Fruit fly (Drosophila melanogaster): ENCODE data around the gene Mcm10.

DNA sequence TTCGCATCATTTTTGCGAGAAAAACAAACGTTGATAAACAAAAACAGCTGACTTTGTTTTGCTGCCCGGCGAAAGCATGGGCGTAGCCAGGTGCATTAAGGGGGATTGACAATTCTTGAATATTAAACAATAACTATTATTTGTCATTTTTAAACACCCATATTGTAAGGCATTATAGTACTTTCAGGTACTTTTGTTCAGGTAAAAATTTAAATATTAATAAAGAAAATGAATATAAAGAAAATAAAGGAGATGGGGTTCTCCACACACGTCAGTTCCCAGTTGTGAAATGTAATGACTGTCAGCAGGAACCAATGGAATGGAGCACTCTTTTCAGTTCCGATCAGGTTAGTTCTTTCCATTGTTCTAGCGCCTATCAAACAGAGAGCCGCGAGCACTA lies 21.2 kb upstream of the Mcm10 start, which contains the start of the genes Coq3 and Pld3:
- TF ChIP-seq CG8478 (optimal IDR thresholded peaks at IDR 0.05) (no peak), CTCF (optimal IDR thresholded peaks at IDR 0.05) (no peak)

Data from S2 (cell line).